Worm (Caenorhabditis elegans) whole organism, L3 larva: ENCODE results near the gene F32E10.9.
A peak's percentile ranks its signal among the peaks of the same experiment; 100 is the strongest.

ENCODE experiments used
- ZK546.5 ChIP-seq: sonication (generic microtip); optimal IDR thresholded peaks from 2 replicates; lab custom pipeline; 2017; ENCODE audit warnings: missing biosample characterization, missing genetic modification characterization
- ama-1 ChIP-seq: fragments of 150-350 bp; optimal IDR thresholded peaks from 2 replicates; lab custom pipeline; 2018
- ceh-16 ChIP-seq: sonication (generic microtip); optimal IDR thresholded peaks from 2 replicates; lab custom pipeline; 2017; ENCODE audit warnings: missing biosample characterization, missing genetic modification characterization
- ceh-82 ChIP-seq: fragments of 150-350 bp; optimal IDR thresholded peaks from 2 replicates; lab custom pipeline; 2014; ENCODE audit warnings: missing biosample characterization, missing genetic modification characterization
- daf-12 ChIP-seq: fragments of 150-350 bp; optimal IDR thresholded peaks from 2 replicates; lab custom pipeline; 2014; ENCODE audit warnings: missing biosample characterization, missing genetic modification reagents, missing genetic modification characterization
- egl-5 ChIP-seq: fragments of 150-350 bp; optimal IDR thresholded peaks from 2 replicates; lab custom pipeline; 2017; ENCODE audit warnings: missing biosample characterization, missing genetic modification reagents, missing genetic modification characterization, inconsistent platforms
- elt-1 ChIP-seq: fragments of 150-350 bp; optimal IDR thresholded peaks from 2 replicates; lab custom pipeline; 2014; ENCODE audit warnings: missing biosample characterization, missing genetic modification characterization
- elt-2 ChIP-seq: sonication (generic microtip); optimal IDR thresholded peaks from 2 replicates; lab custom pipeline; 2016; ENCODE audit warnings: missing genetic modification reagents, mild to moderate bottlenecking, missing genetic modification characterization, missing compliant biosample characterization
- fos-1 ChIP-seq: fragments of 150-350 bp; optimal IDR thresholded peaks from 2 replicates; lab custom pipeline; 2014; ENCODE audit warnings: missing biosample characterization, missing genetic modification characterization
- hmg-11 ChIP-seq: sonication (generic microtip); optimal IDR thresholded peaks from 2 replicates; lab custom pipeline; 2016; ENCODE audit warnings: missing genetic modification characterization, missing compliant biosample characterization
- jun-1 ChIP-seq: fragments of 150-350 bp; optimal IDR thresholded peaks from 2 replicates; lab custom pipeline; 2014; ENCODE audit warnings: missing biosample characterization, missing genetic modification reagents, missing genetic modification characterization
- lin-15B ChIP-seq: fragments of 150-350 bp; optimal IDR thresholded peaks from 2 replicates; lab custom pipeline; 2014; ENCODE audit warnings: missing biosample characterization, missing genetic modification characterization
- lin-39 ChIP-seq: fragments of 150-350 bp; optimal IDR thresholded peaks from 2 replicates; lab custom pipeline; 2018; ENCODE audit warnings: missing biosample characterization, missing genetic modification reagents, missing genetic modification characterization
- lsy-12 ChIP-seq: sonication (generic microtip); optimal IDR thresholded peaks from 2 replicates; lab custom pipeline; 2016; ENCODE audit warnings: mild to moderate bottlenecking, missing genetic modification characterization, missing compliant biosample characterization
- mdl-1 ChIP-seq: fragments of 150-350 bp; optimal IDR thresholded peaks from 2 replicates; lab custom pipeline; 2014; ENCODE audit warnings: missing biosample characterization, missing genetic modification characterization
- nfya-1 ChIP-seq: sonication (generic microtip); optimal IDR thresholded peaks from 2 replicates; lab custom pipeline; 2017; ENCODE audit warnings: missing genetic modification characterization, mild to moderate bottlenecking, missing compliant biosample characterization, antibody characterized with exemption, moderate library complexity; ENCODE audit not compliant: insufficient read depth
- nhr-11 ChIP-seq: fragments of 150-350 bp; optimal IDR thresholded peaks from 2 replicates; lab custom pipeline; 2014; ENCODE audit warnings: missing biosample characterization, missing genetic modification characterization
- nhr-12 ChIP-seq: fragments of 150-350 bp; optimal IDR thresholded peaks from 2 replicates; lab custom pipeline; 2014; ENCODE audit warnings: missing biosample characterization, missing genetic modification characterization
- nhr-25 ChIP-seq: sonication (generic microtip); optimal IDR thresholded peaks from 2 replicates; lab custom pipeline; 2017; ENCODE audit warnings: missing biosample characterization, missing genetic modification characterization
- nhr-28 ChIP-seq: fragments of 150-350 bp; optimal IDR thresholded peaks from 2 replicates; lab custom pipeline; 2014; ENCODE audit warnings: missing biosample characterization, missing genetic modification characterization
- nhr-43 ChIP-seq: sonication (generic microtip); optimal IDR thresholded peaks from 2 replicates; lab custom pipeline; 2016; ENCODE audit warnings: mild to moderate bottlenecking, missing genetic modification characterization, missing compliant biosample characterization; ENCODE audit not compliant: poor library complexity, severe bottlenecking
- nhr-77 ChIP-seq: fragments of 150-350 bp; optimal IDR thresholded peaks from 2 replicates; lab custom pipeline; 2014; ENCODE audit warnings: missing biosample characterization, missing genetic modification characterization
- pha-4 ChIP-seq: fragments of 150-350 bp; optimal IDR thresholded peaks from 2 replicates; lab custom pipeline; 2014; ENCODE audit warnings: missing biosample characterization, missing genetic modification reagents, missing genetic modification characterization
- pqm-1 ChIP-seq: fragments of 150-350 bp; optimal IDR thresholded peaks from 2 replicates; lab custom pipeline; 2017; ENCODE audit warnings: missing biosample characterization, missing genetic modification characterization, inconsistent platforms
- sea-2 ChIP-seq: fragments of 150-350 bp; sonication (generic microtip); optimal IDR thresholded peaks from 4 replicates; lab custom pipeline; 2014; ENCODE audit warnings: missing biosample characterization, missing genetic modification reagents, missing genetic modification characterization
- snpc-4 ChIP-seq: fragments of 150-350 bp; optimal IDR thresholded peaks from 2 replicates; lab custom pipeline; 2014; ENCODE audit warnings: missing biosample characterization, missing genetic modification characterization
- tbx-2 ChIP-seq: sonication (generic microtip); optimal IDR thresholded peaks from 2 replicates; lab custom pipeline; 2016; ENCODE audit warnings: mild to moderate bottlenecking, missing genetic modification characterization, missing compliant biosample characterization
- unc-39 ChIP-seq: sonication (generic microtip); optimal IDR thresholded peaks from 4 replicates; lab custom pipeline; 2017; ENCODE audit warnings: missing biosample characterization, missing genetic modification characterization
- zag-1 ChIP-seq: fragments of 150-350 bp; optimal IDR thresholded peaks from 2 replicates; lab custom pipeline; 2014; ENCODE audit warnings: missing biosample characterization, missing genetic modification characterization
- ztf-11 ChIP-seq: fragments of 150-350 bp; optimal IDR thresholded peaks from 2 replicates; lab custom pipeline; 2014; ENCODE audit warnings: missing biosample characterization, missing genetic modification characterization
- ztf-4 ChIP-seq: fragments of 150-350 bp; optimal IDR thresholded peaks from 2 replicates; lab custom pipeline; 2014; ENCODE audit warnings: missing biosample characterization, missing genetic modification characterization

The F32E10.9 gene

DNA sequence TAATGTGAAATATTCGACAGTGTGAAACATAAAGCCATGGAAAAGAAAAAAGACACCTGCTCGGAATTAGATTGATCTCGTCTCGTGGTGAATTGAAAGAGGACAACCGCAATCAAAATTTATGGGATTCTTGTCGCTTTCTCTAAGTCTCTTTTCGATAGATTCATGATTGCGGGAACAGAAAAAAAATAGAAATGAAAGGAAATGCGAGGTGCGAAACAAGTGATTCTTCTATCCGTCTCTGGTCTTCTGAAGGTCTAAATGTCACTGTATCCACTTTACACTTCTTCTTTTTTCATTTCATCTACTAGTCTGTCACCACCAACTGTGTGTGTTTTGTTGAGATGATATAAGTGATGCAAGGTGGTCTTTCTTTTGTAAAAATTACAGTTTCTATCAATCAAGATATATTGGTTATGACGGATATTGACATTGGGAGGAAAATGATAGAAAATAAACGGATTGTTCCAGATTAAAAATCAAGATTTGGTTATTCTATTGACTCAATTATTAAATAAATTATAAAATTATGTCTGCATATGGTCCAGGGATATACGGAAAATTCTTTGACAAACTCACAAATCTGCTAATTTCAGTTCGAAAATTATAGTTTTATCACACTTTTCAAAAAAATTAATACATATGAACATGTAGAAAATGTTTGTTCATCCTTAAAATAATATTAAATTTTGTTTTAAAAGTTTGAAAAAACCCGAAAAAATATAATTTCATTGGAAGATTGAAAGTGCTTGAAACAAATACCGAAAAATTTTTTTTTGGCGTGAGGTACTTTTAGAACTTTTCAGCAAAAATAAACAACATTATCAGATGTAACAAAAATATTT is 33.3 kb downstream of the F32E10.9 start:
- TF ChIP-seq ceh-16 (tag; lab: Kevin White, UChicago) (no peak), nhr-25 (tag; lab: Kevin White, UChicago) (peak; percentile 48), sea-2 (no peak), nhr-12 (tag; lab: Kevin White, UChicago) (no peak), egl-5 (tag; lab: Kevin White, UChicago) (peak; percentile 26)

DNA sequence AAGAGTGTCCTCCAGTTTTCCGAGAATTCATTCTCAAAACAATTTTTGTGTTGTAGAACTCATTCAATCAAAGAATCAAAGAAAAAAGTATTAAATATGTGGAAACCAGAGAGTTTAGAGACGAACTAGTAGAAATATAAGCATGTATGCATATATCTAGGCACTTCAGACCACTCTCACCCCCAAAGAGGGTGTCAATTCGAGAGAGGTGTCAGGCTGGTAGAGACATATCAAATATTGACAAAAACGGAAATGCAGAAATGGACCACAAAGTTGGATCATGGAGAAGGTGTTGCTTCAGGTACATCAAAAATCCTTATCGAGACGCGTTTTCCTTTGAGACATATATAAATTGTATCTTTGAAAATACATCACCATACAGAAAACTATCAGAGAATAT is 40.0 kb downstream of the F32E10.9 start:
- TF ChIP-seq snpc-4 (tag; lab: Kevin White, UChicago), result no peak
- peak; percentile 27 for TF ChIP-seq pha-4 (tag; lab: Kevin White, UChicago)
- TF ChIP-seq daf-12, result no peak

DNA sequence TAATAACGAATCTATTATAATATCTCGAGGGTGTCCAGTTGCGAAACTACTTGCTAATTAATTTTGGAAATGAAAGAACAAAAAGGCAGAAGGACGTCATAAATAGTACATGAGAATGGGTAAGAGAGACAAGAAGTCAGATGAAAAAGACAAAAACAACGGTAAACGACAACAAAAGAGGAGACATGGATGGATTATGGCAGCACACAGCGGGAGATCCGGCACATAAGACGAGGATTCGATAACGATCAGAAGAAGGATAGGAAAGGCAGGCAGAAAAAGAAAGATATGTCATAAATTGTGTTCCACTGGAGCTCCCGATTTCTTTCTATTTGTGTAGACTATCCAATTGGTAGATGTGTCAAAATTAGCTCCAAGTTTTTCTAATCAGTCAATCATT is 42.2 kb downstream of the F32E10.9 start:
- TF ChIP-seq ztf-11 (tag; lab: Kevin White, UChicago), result no peak
- TF ChIP-seq lin-15B, result no peak
- no peak for TF ChIP-seq zag-1 (tag; lab: Kevin White, UChicago)
- no peak for TF ChIP-seq lin-39 (tag; lab: Kevin White, UChicago)
- TF ChIP-seq daf-12, result no peak

DNA sequence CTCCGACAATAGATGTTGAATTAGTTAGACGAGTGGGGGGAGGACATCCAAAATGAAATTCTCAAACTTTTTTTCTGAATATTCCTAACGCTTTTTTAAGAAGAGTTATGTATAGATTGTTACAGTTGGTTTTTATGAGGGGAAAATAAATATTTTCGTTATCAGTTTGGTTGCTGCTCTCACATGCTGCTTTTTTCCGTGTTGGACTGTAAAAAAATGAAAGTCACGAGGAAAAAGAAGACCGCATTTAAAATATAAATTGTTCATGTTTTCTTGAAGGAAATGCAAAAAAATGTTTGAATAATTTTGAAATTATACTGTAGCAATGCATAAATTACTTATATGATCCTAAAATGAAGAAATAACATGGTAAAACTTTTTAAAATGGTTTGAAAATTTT is 42.9 kb downstream of the F32E10.9 start:
- TF ChIP-seq elt-1 (no peak), elt-2 (peak; percentile 65), ZK546.5 (tag; lab: Kevin White, UChicago) (no peak), pqm-1 (tag; lab: Kevin White, UChicago) (peak; percentile 50), ama-1 (lab: Kevin White, UChicago) (no peak), nfya-1 (no peak), lsy-12 (tag; lab: Kevin White, UChicago) (no peak), pha-4 (tag; lab: Kevin White, UChicago) (peak; percentile 48)

DNA sequence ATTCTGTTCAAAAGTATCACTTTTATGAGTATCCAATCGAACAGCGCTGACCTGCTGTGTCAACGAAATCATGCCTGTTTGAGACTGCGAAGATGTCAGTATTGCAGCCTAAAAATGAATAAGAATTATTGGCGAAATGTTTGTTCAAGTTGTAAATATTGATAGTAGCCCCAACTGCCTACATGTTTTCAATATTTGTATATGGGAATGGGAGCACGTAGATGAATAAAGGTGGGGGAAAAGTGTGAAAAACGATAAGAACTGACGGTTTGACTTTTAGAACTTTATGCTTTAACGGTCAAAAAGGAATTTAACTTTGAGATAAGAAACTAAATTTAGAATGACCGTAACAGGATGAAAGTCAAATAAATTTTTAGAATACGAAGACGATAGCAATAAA is 43.5 kb downstream of the F32E10.9 start:
- TF ChIP-seq tbx-2 (tag; lab: Kevin White, UChicago) (no peak), nhr-43 (no peak), elt-2 (peak; percentile 62), nhr-28 (tag; lab: Kevin White, UChicago) (no peak), pha-4 (tag; lab: Kevin White, UChicago) (peak; percentile 50), pqm-1 (tag; lab: Kevin White, UChicago) (peak; percentile 73), hmg-11 (tag; lab: Kevin White, UChicago) (no peak), ztf-4 (no peak), fos-1 (tag; lab: Kevin White, UChicago) (no peak), jun-1 (no peak), unc-39 (tag; lab: Kevin White, UChicago) (no peak)
- TF ChIP-seq, all 47 proteins: peak for 3

DNA sequence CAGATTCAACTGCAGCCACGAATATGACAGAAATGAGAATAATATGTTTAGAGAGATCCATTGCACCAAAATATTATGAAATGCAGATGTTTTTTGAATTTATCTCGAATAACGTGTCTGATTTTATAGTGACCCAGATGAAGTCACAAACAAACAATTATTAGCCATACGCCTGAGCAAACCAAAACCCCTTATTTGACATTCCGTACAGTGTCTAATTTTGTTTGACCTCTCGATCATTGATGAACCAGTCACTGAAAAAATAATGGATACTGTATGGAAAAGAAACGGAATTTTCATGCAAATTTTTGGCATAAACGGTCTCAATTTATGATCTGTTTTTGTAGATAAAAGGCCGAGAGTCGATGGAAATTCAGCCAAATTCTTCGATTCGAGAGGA is 47.6 kb downstream of the F32E10.9 start, which contains the start of the genes R05G6.9 and R05G6.3:
Gene R05G6.9, minus strand, starts transcription at position 101 of the 400 bp plus-strand sequence.
Gene R05G6.3, plus strand, starts transcription at position 386 of the 400 bp plus-strand sequence.
- TF ChIP-seq ama-1 (lab: Kevin White, UChicago), result no peak
- no peak for TF ChIP-seq ztf-11 (tag; lab: Kevin White, UChicago)
- TF ChIP-seq ztf-4, result no peak
- no peak for TF ChIP-seq fos-1 (tag; lab: Kevin White, UChicago)
- no peak for TF ChIP-seq nhr-43
- no peak for TF ChIP-seq nhr-11 (tag; lab: Kevin White, UChicago)
- TF ChIP-seq mdl-1 (tag; lab: Kevin White, UChicago), result no peak
- no peak for TF ChIP-seq nhr-77 (tag; lab: Kevin White, UChicago)
- TF ChIP-seq ceh-82 (tag; lab: Kevin White, UChicago), result no peak
- TF ChIP-seq sea-2, result no peak
- no peak for TF ChIP-seq pqm-1 (tag; lab: Kevin White, UChicago)
- TF ChIP-seq ZK546.5 (tag; lab: Kevin White, UChicago), result no peak
- no peak for TF ChIP-seq elt-2
- no peak for TF ChIP-seq snpc-4 (tag; lab: Kevin White, UChicago)
- TF ChIP-seq lin-15B, result no peak
- no peak for TF ChIP-seq zag-1 (tag; lab: Kevin White, UChicago)
